Worm (Caenorhabditis elegans) whole organism, early embryonic: ENCODE measurements around the gene hlh-17.

Experiments used
- hmbx-1 ChIP-seq: sonication (generic microtip); optimal IDR thresholded peaks from 2 replicates; lab custom pipeline; 2016; ENCODE audit warnings: mild to moderate bottlenecking, missing genetic modification characterization, missing compliant biosample characterization
- tbx-11 ChIP-seq: fragments of 200-800 bp; sonication (Bioruptor generic); IDR thresholded peaks from 2 replicates; pipeline ENCODE4 v1.3.6; 2022; ENCODE audit warnings: missing genetic modification characterization, missing compliant biosample characterization

- no peak for TF ChIP-seq tbx-11 (GFP tag; lab: Robert Waterston, UW)
- no peak for TF ChIP-seq hmbx-1 (tag; lab: Kevin White, UChicago)
Observed at ce11 chrIV:16225747-16226146, 28.8 kb upstream of the hlh-17 start, which contains the start of gene H25K10.4.
